Fruit fly (Drosophila melanogaster) whole organism, embryonic: Measurements from ENCODE around the gene CG34026.
A peak's percentile ranks its signal among the peaks of the same experiment; 100 is the strongest.

ENCODE experiments used
- CG10267 ChIP-seq: fragments of 200-800 bp; sonication (Bioruptor generic); optimal IDR thresholded peaks from 2 replicates; lab custom pipeline; 2018; ENCODE audit warnings: missing biosample characterization, mild to moderate bottlenecking, missing genetic modification characterization, moderate library complexity
- CG11247 ChIP-seq: fragments of 200-800 bp; sonication (Bioruptor generic); IDR thresholded peaks from 2 replicates; pipeline ENCODE4 v1.3.6; 2022; ENCODE audit warnings: missing biosample characterization, missing genetic modification characterization
- CG11696 ChIP-seq: fragments of 200-800 bp; sonication (Bioruptor generic); IDR thresholded peaks from 2 replicates; pipeline ENCODE4 v1.3.6; 2022; ENCODE audit warnings: missing biosample characterization, missing genetic modification characterization
- CG12299 ChIP-seq: fragments of 200-800 bp; sonication (Bioruptor generic); optimal IDR thresholded peaks from 2 replicates; lab custom pipeline; 2018; ENCODE audit warnings: missing biosample characterization, mild to moderate bottlenecking, missing genetic modification characterization
- CG15011 ChIP-seq: fragments of 200-800 bp; sonication (Bioruptor generic); optimal IDR thresholded peaks from 3 replicates; lab custom pipeline; 2018; ENCODE audit warnings: missing biosample characterization, mild to moderate bottlenecking, missing genetic modification characterization
- CG15479 ChIP-seq: fragments of 200-800 bp; sonication (Bioruptor generic); optimal IDR thresholded peaks from 3 replicates; lab custom pipeline; 2019; ENCODE audit warnings: missing biosample characterization, mild to moderate bottlenecking, missing genetic modification characterization, moderate library complexity
- CG17359 ChIP-seq: fragments of 200-800 bp; sonication (Bioruptor generic); optimal IDR thresholded peaks from 3 replicates; lab custom pipeline; 2018; ENCODE audit warnings: missing biosample characterization, mild to moderate bottlenecking, missing genetic modification characterization, moderate library complexity
- CG2712 ChIP-seq: fragments of 200-800 bp; optimal IDR thresholded peaks from 3 replicates; lab custom pipeline; 2019; ENCODE audit warnings: missing biosample characterization, mild to moderate bottlenecking, missing genetic modification characterization, moderate library complexity
- CG31441 ChIP-seq: fragments of 200-800 bp; sonication (Bioruptor generic); IDR thresholded peaks from 2 replicates; pipeline ENCODE4 v1.3.6; 2022; ENCODE audit warnings: missing biosample characterization, missing genetic modification characterization
- CG33557 ChIP-seq: fragments of 200-800 bp; sonication (Bioruptor generic); optimal IDR thresholded peaks from 2 replicates; lab custom pipeline; 2019; ENCODE audit warnings: missing biosample characterization, mild to moderate bottlenecking, missing genetic modification characterization, moderate library complexity
- CG34376 ChIP-seq: fragments of 200-800 bp; sonication (Bioruptor generic); optimal IDR thresholded peaks from 2 replicates; lab custom pipeline; 2018; ENCODE audit warnings: missing biosample characterization, mild to moderate bottlenecking, missing genetic modification characterization
- CG4404 ChIP-seq: fragments of 200-800 bp; sonication (Bioruptor generic); IDR thresholded peaks from 2 replicates; pipeline ENCODE4 v1.3.6; 2022; ENCODE audit warnings: missing biosample characterization, missing genetic modification characterization
- CG4820 ChIP-seq: fragments of 200-800 bp; sonication (Bioruptor generic); optimal IDR thresholded peaks from 3 replicates; lab custom pipeline; 2016; ENCODE audit warnings: missing biosample characterization, missing genetic modification characterization
- CG4854 ChIP-seq: fragments of 200-800 bp; sonication (Bioruptor generic); optimal IDR thresholded peaks from 2 replicates; lab custom pipeline; 2016; ENCODE audit warnings: missing biosample characterization, missing genetic modification characterization, inconsistent platforms
- CG6765 ChIP-seq: fragments of 200-800 bp; sonication (Bioruptor generic); optimal IDR thresholded peaks from 3 replicates; lab custom pipeline; 2017; ENCODE audit warnings: missing biosample characterization, mild to moderate bottlenecking, missing genetic modification characterization
- CG6791 ChIP-seq: fragments of 200-800 bp; sonication (Bioruptor generic); IDR thresholded peaks from 3 replicates; pipeline ENCODE4 v1.3.6; 2022; ENCODE audit warnings: missing biosample characterization, missing genetic modification characterization; ENCODE audit not compliant: partially characterized antibody
- CG7556 ChIP-seq: fragments of 200-800 bp; sonication (Bioruptor generic); optimal IDR thresholded peaks from 2 replicates; lab custom pipeline; 2017; ENCODE audit warnings: missing biosample characterization, mild to moderate bottlenecking, missing genetic modification characterization
- CG9727 ChIP-seq: fragments of 200-800 bp; sonication (Bioruptor generic); optimal IDR thresholded peaks from 3 replicates; lab custom pipeline; 2017; ENCODE audit warnings: missing biosample characterization, mild to moderate bottlenecking, missing genetic modification characterization
- ERR ChIP-seq: fragments of 200-800 bp; sonication (Bioruptor generic); optimal IDR thresholded peaks from 2 replicates; lab custom pipeline; 2016; ENCODE audit warnings: missing biosample characterization, missing genetic modification characterization
- Eip74EF ChIP-seq, 2 experiments: fragments of 200-800 bp in 1 of 2; fragments of >200 bp in 1 of 2; sonication (Bioruptor generic) in 1 of 2; optimal IDR thresholded peaks; 2 replicates each; lab custom pipeline; 2017 to 2019; ENCODE audit warnings: missing biosample characterization in 2 of 2, missing genetic modification characterization in 2 of 2, mild to moderate bottlenecking in 1 of 2, moderate library complexity in 1 of 2
- HLHmδ ChIP-seq: fragments of 200-800 bp; sonication (Bioruptor generic); optimal IDR thresholded peaks from 2 replicates; lab custom pipeline; 2018; ENCODE audit warnings: missing biosample characterization, mild to moderate bottlenecking, missing genetic modification characterization, moderate library complexity
- Lhr ChIP-seq: fragments of 200-800 bp; sonication (Bioruptor generic); optimal IDR thresholded peaks from 3 replicates; lab custom pipeline; 2017; ENCODE audit warnings: mild to moderate bottlenecking, missing biosample characterization, missing genetic modification reagents, missing genetic modification characterization
- Poxn ChIP-seq: fragments of 200-800 bp; sonication (Bioruptor generic); IDR thresholded peaks from 2 replicates; pipeline ENCODE4 v1.3.6; 2022; ENCODE audit warnings: missing biosample characterization, missing genetic modification characterization
- Sox102F ChIP-seq: fragments of 200-800 bp; sonication (Bioruptor generic); optimal IDR thresholded peaks from 2 replicates; lab custom pipeline; 2018; ENCODE audit warnings: missing biosample characterization, mild to moderate bottlenecking, missing genetic modification characterization, moderate library complexity
- bbx ChIP-seq: fragments of 200-800 bp; sonication (Bioruptor generic); IDR thresholded peaks from 2 replicates; pipeline ENCODE4 v1.3.6; 2022; ENCODE audit warnings: missing biosample characterization, missing genetic modification characterization; ENCODE audit not compliant: partially characterized antibody
- bcd ChIP-seq: fragments of 200-800 bp; sonication (Bioruptor generic); optimal IDR thresholded peaks from 2 replicates; lab custom pipeline; 2017; ENCODE audit warnings: missing biosample characterization, mild to moderate bottlenecking, missing genetic modification characterization
- bigmax ChIP-seq: fragments of 200-800 bp; sonication (Bioruptor generic); optimal IDR thresholded peaks from 2 replicates; lab custom pipeline; 2018; ENCODE audit warnings: missing biosample characterization, mild to moderate bottlenecking, missing genetic modification characterization
- btn ChIP-seq: fragments of 200-800 bp; sonication (Bioruptor generic); optimal IDR thresholded peaks from 2 replicates; lab custom pipeline; 2016; ENCODE audit warnings: missing biosample characterization, missing genetic modification characterization
- crp ChIP-seq, 2 experiments: fragments of 200-800 bp; sonication (Bioruptor generic); optimal IDR thresholded peaks; 2 replicates in 1 of 2; 3 replicates in 1 of 2; lab custom pipeline; 2017; ENCODE audit warnings: missing biosample characterization in 2 of 2, missing genetic modification characterization in 2 of 2, mild to moderate bottlenecking in 1 of 2, moderate library complexity in 1 of 2
- en ChIP-seq: fragments of 200-800 bp; sonication (Bioruptor generic); optimal IDR thresholded peaks from 2 replicates; lab custom pipeline; 2016; ENCODE audit warnings: missing biosample characterization, missing genetic modification characterization
- fru ChIP-seq: fragments of >200 bp; optimal IDR thresholded peaks from 2 replicates; lab custom pipeline; 2017
- gem ChIP-seq: fragments of 200-800 bp; sonication (Bioruptor generic); optimal IDR thresholded peaks from 2 replicates; lab custom pipeline; 2019; ENCODE audit warnings: missing biosample characterization, mild to moderate bottlenecking, missing genetic modification characterization, moderate library complexity
- grn ChIP-seq: fragments of 200-800 bp; sonication (Bioruptor generic); optimal IDR thresholded peaks from 3 replicates; lab custom pipeline; 2017; ENCODE audit warnings: missing biosample characterization, missing genetic modification characterization
- hbn ChIP-seq: fragments of 200-800 bp; sonication (Bioruptor generic); IDR thresholded peaks from 2 replicates; pipeline ENCODE4 v1.3.6; 2022; ENCODE audit warnings: missing biosample characterization, missing genetic modification characterization; ENCODE audit not compliant: partially characterized antibody
- inv ChIP-seq: fragments of 200-800 bp; sonication (Bioruptor generic); IDR thresholded peaks from 2 replicates; pipeline ENCODE4 v1.3.6; 2022; ENCODE audit warnings: missing biosample characterization, missing genetic modification characterization; ENCODE audit not compliant: partially characterized antibody
- lbe ChIP-seq: fragments of 200-800 bp; sonication (Bioruptor generic); optimal IDR thresholded peaks from 2 replicates; lab custom pipeline; 2016; ENCODE audit warnings: missing biosample characterization, mild to moderate bottlenecking, missing genetic modification characterization
- pan ChIP-seq, 4 experiments: fragments of >200 bp in 3 of 4; fragments of 200-800 bp in 1 of 4; sonication (Bioruptor generic) in 1 of 4; optimal IDR thresholded peaks in 3 of 4; IDR thresholded peaks in 1 of 4; 2 replicates each; pipeline versions ENCODE4 v1.3.6 to Lab custom; 2017 to 2022; ENCODE audit warnings: missing biosample characterization in 2 of 4, missing genetic modification characterization in 2 of 4, mixed read lengths in 1 of 4
- pfk ChIP-seq: fragments of 200-800 bp; sonication (Bioruptor generic); optimal IDR thresholded peaks from 2 replicates; lab custom pipeline; 2018; ENCODE audit warnings: missing biosample characterization, mild to moderate bottlenecking, missing genetic modification characterization, moderate library complexity
- phol ChIP-seq: fragments of 200-800 bp; sonication (Bioruptor generic); optimal IDR thresholded peaks from 3 replicates; lab custom pipeline; 2018; ENCODE audit warnings: missing biosample characterization, mild to moderate bottlenecking, missing genetic modification characterization, moderate library complexity
- pros ChIP-seq: fragments of 200-800 bp; sonication (Bioruptor generic); optimal IDR thresholded peaks from 3 replicates; lab custom pipeline; 2019; ENCODE audit warnings: missing biosample characterization, mild to moderate bottlenecking, missing genetic modification characterization, moderate library complexity
- rib ChIP-seq: fragments of 200-800 bp; sonication (Bioruptor generic); IDR thresholded peaks from 2 replicates; pipeline ENCODE4 v1.3.6; 2022; ENCODE audit warnings: missing biosample characterization, missing genetic modification characterization
- row ChIP-seq: fragments of 200-800 bp; sonication (Bioruptor generic); IDR thresholded peaks from 3 replicates; pipeline ENCODE4 v1.3.6; 2022; ENCODE audit warnings: missing biosample characterization, missing genetic modification characterization
- run ChIP-seq: fragments of 200-800 bp; sonication (Bioruptor generic); optimal IDR thresholded peaks from 3 replicates; lab custom pipeline; 2018; ENCODE audit warnings: missing biosample characterization, mild to moderate bottlenecking, missing genetic modification characterization
- stc ChIP-seq: fragments of 200-800 bp; sonication (Bioruptor generic); IDR thresholded peaks from 2 replicates; pipeline ENCODE4 v1.3.6; 2022; ENCODE audit warnings: missing biosample characterization, missing genetic modification characterization
- sug ChIP-seq: fragments of 200-800 bp; optimal IDR thresholded peaks from 2 replicates; lab custom pipeline; 2019; ENCODE audit warnings: missing biosample characterization, mild to moderate bottlenecking, missing genetic modification characterization, moderate library complexity
- tgo ChIP-seq: fragments of 200-800 bp; sonication (Bioruptor generic); IDR thresholded peaks from 3 replicates; pipeline ENCODE4 v1.3.6; 2022; ENCODE audit warnings: missing biosample characterization, missing genetic modification characterization
- tna ChIP-seq: fragments of 200-800 bp; sonication (Bioruptor generic); IDR thresholded peaks from 2 replicates; pipeline ENCODE4 v1.3.6; 2022; ENCODE audit warnings: missing biosample characterization, missing genetic modification characterization; ENCODE audit not compliant: partially characterized antibody
- trem ChIP-seq: fragments of 200-800 bp; optimal IDR thresholded peaks from 3 replicates; lab custom pipeline; 2019; ENCODE audit warnings: missing biosample characterization, mild to moderate bottlenecking, missing genetic modification characterization, moderate library complexity

CG34026 gene

dm6 chrX:9576504-9577337, 43.1 kb downstream of the CG34026 start (continued):
- no peak for TF ChIP-seq CG15479
- no peak for TF ChIP-seq Poxn (GFP tag; lab: Robert Waterston, UW)
- TF ChIP-seq tna (GFP tag; lab: Robert Waterston, UW) = no peak
- peak; percentile 25 for TF ChIP-seq pfk
- no peak for TF ChIP-seq pan (optimal IDR thresholded peaks at IDR 0.05; lab: Kevin White, UChicago)
- no peak for TF ChIP-seq pan (GFP tag; optimal IDR thresholded peaks at IDR 0.05 in 1 of 2, IDR thresholded peaks at IDR 0.05 in 1 of 2)
- no peak for TF ChIP-seq CG7556 (GFP tag; lab: Kevin White, UChicago)
- TF ChIP-seq gem (tag; lab: Kevin White, UChicago) = no peak
- TF ChIP-seq CG34376 = peak; percentile 88
- no peak for TF ChIP-seq CG15011 (GFP tag; lab: Kevin White, UChicago)
- no peak for TF ChIP-seq run
- no peak for TF ChIP-seq CG6791 (GFP tag; lab: Robert Waterston, UW)
- peak; percentile 82 for TF ChIP-seq sug
- no peak for TF ChIP-seq Sox102F
- peak; percentile 32; the same call in 1 of the 2 replicates for TF ChIP-seq rib
- no peak for TF ChIP-seq CG31441
- TF ChIP-seq CG10267 = no peak
- TF ChIP-seq CG2712 (tag; lab: Kevin White, UChicago) = no peak
- TF ChIP-seq tgo (GFP tag; lab: Robert Waterston, UW) = no peak
- TF ChIP-seq en (GFP tag; lab: Kevin White, UChicago) = no peak
- no peak for TF ChIP-seq fru
- TF ChIP-seq bbx (GFP tag; lab: Robert Waterston, UW) = no peak
- no peak for TF ChIP-seq bcd
- peak; percentile 63; the same call in 1 of the 2 replicates for TF ChIP-seq CG11696 (GFP tag; lab: Robert Waterston, UW)
- TF ChIP-seq Lhr (GFP tag; lab: Kevin White, UChicago) = no peak
- no peak for TF ChIP-seq pros
- no peak for TF ChIP-seq CG9727 (GFP tag; lab: Kevin White, UChicago)
- TF ChIP-seq btn (GFP tag; lab: Kevin White, UChicago) = no peak
- TF ChIP-seq grn (GFP tag; lab: Kevin White, UChicago) = peak; percentile 56
- TF ChIP-seq stc (GFP tag; lab: Robert Waterston, UW) = no peak
- TF ChIP-seq HLHmδ = no peak
- no peak for TF ChIP-seq CG11247 (GFP tag; lab: Robert Waterston, UW)
- no peak for TF ChIP-seq CG17359 (tag; lab: Kevin White, UChicago)
- no peak for TF ChIP-seq CG4854 (GFP tag; lab: Kevin White, UChicago)
- TF ChIP-seq CG33557 = no peak
- TF ChIP-seq lbe (GFP tag; lab: Kevin White, UChicago) = peak; percentile 24
- TF ChIP-seq CG6765 = no peak
- TF ChIP-seq trem (tag; lab: Kevin White, UChicago) = no peak
- TF ChIP-seq row (GFP tag; lab: Robert Waterston, UW) = no peak
- no peak for TF ChIP-seq phol
- peak; percentile 39 for TF ChIP-seq bigmax (GFP tag; lab: Kevin White, UChicago)
- no peak for TF ChIP-seq hbn (GFP tag; lab: Robert Waterston, UW)
- no peak for TF ChIP-seq CG4820
- TF ChIP-seq ERR (GFP tag; lab: Kevin White, UChicago) = no peak
- TF ChIP-seq CG4404 (GFP tag; lab: Robert Waterston, UW) = no peak
- TF ChIP-seq Eip74EF (GFP tag; optimal IDR thresholded peaks at IDR 0.05; lab: Kevin White, UChicago) = peak in 1 of 2 experiments; percentile 47
- TF ChIP-seq crp (GFP tag; optimal IDR thresholded peaks at IDR 0.05; lab: Kevin White, UChicago) = no peak
- no peak for TF ChIP-seq CG12299 (tag; lab: Kevin White, UChicago)
- TF ChIP-seq inv (GFP tag; lab: Robert Waterston, UW) = no peak
